Worm (Caenorhabditis elegans) whole organism, L2 larva: ENCODE data around the gene F56D2.3.

ENCODE experiments used
- ama-1 ChIP-seq: fragments of 150-350 bp; optimal IDR thresholded peaks from 2 replicates; lab custom pipeline; 2018; ENCODE audit warnings: inconsistent platforms
- lin-39 ChIP-seq: fragments of 150-350 bp; optimal IDR thresholded peaks from 2 replicates; lab custom pipeline; 2014; ENCODE audit warnings: missing biosample characterization, missing genetic modification reagents, missing genetic modification characterization
- nhr-11 ChIP-seq: fragments of 150-350 bp; optimal IDR thresholded peaks from 2 replicates; lab custom pipeline; 2014; ENCODE audit warnings: missing biosample characterization, missing genetic modification characterization
- nhr-12 ChIP-seq: fragments of 150-350 bp; optimal IDR thresholded peaks from 2 replicates; lab custom pipeline; 2014; ENCODE audit warnings: missing biosample characterization, missing genetic modification characterization
- nhr-25 ChIP-seq: fragments of 150-350 bp; sonication (generic microtip); optimal IDR thresholded peaks from 3 replicates; lab custom pipeline; 2014; ENCODE audit warnings: missing biosample characterization, missing genetic modification characterization
- sma-3 ChIP-seq: sonication (generic microtip); optimal IDR thresholded peaks from 2 replicates; lab custom pipeline; 2016; ENCODE audit warnings: missing genetic modification reagents, missing genetic modification characterization, missing compliant biosample characterization
- snpc-4 ChIP-seq: fragments of 150-350 bp; optimal IDR thresholded peaks from 2 replicates; lab custom pipeline; 2014; ENCODE audit warnings: missing biosample characterization, missing genetic modification characterization
- unc-39 ChIP-seq: fragments of 150-350 bp; optimal IDR thresholded peaks from 2 replicates; lab custom pipeline; 2014; ENCODE audit warnings: missing biosample characterization, missing genetic modification characterization

DNA sequence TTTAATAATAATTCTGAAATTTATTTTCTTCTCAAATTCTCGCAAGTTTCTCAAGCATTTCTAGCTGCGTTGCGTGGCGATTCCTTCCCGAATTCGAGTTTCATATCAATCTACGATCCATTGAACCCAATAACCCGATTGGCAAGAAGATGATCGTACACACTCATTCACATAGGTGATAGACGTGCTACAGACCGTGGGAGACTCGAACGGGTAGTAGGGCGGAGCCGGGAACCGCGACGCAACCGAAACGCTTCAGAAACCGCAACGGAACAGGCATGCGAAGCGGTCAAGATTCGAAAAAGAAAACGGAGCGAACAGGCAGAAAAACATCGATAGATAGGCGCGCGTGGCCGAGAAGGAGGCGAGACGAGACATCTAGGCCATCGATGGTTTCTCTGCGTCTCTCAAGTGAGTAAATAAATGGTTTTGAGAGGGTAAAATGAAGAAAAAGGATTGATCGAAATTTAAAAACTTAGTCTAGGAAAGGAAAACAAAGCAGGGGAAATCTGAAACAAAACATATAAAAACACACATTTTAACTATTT is 18.8 kb downstream of the F56D2.3 start, which contains the start of gene madf-11:
- TF ChIP-seq unc-39 (tag; lab: Kevin White, UChicago) (no peak), nhr-25 (tag; lab: Kevin White, UChicago) (no peak), nhr-11 (tag; lab: Kevin White, UChicago) (no peak), snpc-4 (tag; lab: Kevin White, UChicago) (peak; percentile 49), nhr-12 (tag; lab: Kevin White, UChicago) (no peak), lin-39 (no peak), ama-1 (lab: Kevin White, UChicago) (no peak), sma-3 (GFP tag; lab: Kevin White, UChicago) (peak; percentile 58)
